Worm (Caenorhabditis elegans): ENCODE measurements around the gene M163.7.

DNA sequence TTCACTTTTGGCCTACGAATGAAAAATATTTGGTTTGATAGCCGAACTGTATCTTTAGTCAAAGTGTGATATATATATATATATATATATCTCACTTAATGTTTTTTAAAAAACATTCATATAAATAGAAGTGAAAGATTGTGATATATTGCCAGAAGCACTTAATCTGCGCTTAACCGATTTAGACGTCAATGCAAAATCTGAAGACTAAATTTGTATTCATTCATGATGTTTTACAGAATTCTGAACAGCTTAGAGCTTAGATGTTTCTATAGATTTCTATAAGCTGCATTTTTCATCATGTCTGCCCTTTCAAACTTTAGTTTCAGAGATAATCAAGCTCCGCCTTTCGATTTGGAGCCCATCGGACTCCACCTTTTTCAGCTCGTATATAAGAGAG lies 22.3 kb upstream of the M163.7 start, which contains the start of gene F23D12.3:
- TF ChIP-seq F26F4.8 (GFP tag; conservative IDR thresholded peaks at IDR 0.05) (no peak), lin-13 (GFP tag; optimal IDR thresholded peaks at IDR 0.05) (no peak), duxl-1 (tag; optimal IDR thresholded peaks at IDR 0.05; ENCODE audit: poor library complexity) (no peak), snpc-4 (tag; optimal IDR thresholded peaks at IDR 0.05) (no peak), tra-1 (GFP tag; IDR thresholded peaks at IDR 0.05) (no peak), ces-1 (GFP tag; optimal IDR thresholded peaks at IDR 0.05) (no peak), ZK546.5 (tag; optimal IDR thresholded peaks at IDR 0.05) (no peak), Y48G9A.11 (GFP tag; IDR thresholded peaks at IDR 0.05) (no peak), lin-15B (tag; optimal IDR thresholded peaks at IDR 0.05) (no peak)

All from whole organism, L4 larva.